Worm (Caenorhabditis elegans) whole organism, L4/young adult: ENCODE results near the gene npp-15.

Source experiments
- dao-5 ChIP-seq: sonication (generic microtip); optimal IDR thresholded peaks from 2 replicates; lab custom pipeline; 2016; ENCODE audit warnings: missing genotype, missing genetic modification characterization, moderate library complexity, missing compliant biosample characterization
- him-1 ChIP-seq: sonication (generic microtip); optimal IDR thresholded peaks from 2 replicates; lab custom pipeline; 2016; ENCODE audit warnings: missing genotype, missing genetic modification reagents, missing genetic modification characterization, missing compliant biosample characterization

- TF ChIP-seq him-1 (tag; lab: Kevin White, UChicago) (no peak), dao-5 (tag; lab: Kevin White, UChicago) (no peak)
Observed at ce11 chrIII:7978723-7979122, 49.9 kb downstream of the npp-15 start.
